Worm (Caenorhabditis elegans): Measurements from ENCODE around the gene ptp-1.
A peak's percentile ranks its signal among the peaks of the same experiment; 100 is the strongest.

The ptp-1 gene

DNA sequence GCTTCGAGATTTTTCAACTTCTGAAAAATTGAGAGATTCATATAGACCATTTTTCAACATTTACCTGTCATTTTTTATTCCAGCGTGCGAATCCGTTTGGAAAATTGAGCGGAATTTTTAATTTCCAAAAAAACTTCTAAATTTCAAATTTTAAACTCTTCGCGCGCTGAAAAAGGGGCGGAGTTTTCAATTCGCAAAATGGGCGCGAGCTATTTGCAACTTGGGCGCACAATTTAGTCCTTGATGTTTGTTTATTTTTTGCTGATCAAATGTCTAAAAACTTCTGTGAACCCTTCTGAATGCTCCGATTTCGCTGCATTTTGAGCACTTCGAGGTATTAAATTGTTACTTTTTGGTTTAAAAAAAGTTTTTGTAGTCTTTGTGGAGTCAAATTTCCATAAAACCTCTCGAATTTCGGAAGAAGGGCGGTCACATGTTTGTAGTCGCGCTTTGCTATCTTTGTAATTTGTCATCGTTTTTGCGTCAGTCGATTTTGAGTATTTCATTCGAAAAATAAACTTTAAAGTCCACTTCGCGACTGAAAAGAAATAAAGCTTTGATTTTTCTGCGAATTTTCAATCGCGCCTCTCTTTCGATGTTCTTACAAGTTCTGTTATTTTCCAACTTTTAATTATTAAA lies 60.3 kb downstream of the ptp-1 start, which contains the start of the genes madf-8 and gsr-1:
Gene madf-8, minus strand, starts transcription at position 156 of the 639 bp plus-strand sequence.
Gene gsr-1, plus strand, starts transcription at position 231 of the 639 bp plus-strand sequence.
- peak; percentile 67 to 77 for TF ChIP-seq lsy-2 (tag; optimal IDR thresholded peaks at IDR 0.05)
- no peak for TF ChIP-seq nhr-12 (tag; optimal IDR thresholded peaks at IDR 0.05)
- peak; percentile 60 for TF ChIP-seq swsn-7 (tag; optimal IDR thresholded peaks at IDR 0.05)
- no peak for TF ChIP-seq mep-1 (tag; optimal IDR thresholded peaks at IDR 0.05)
- no peak for TF ChIP-seq unc-62 (GFP tag; optimal IDR thresholded peaks at IDR 0.05)
- no peak for TF ChIP-seq lir-3 (tag; optimal IDR thresholded peaks at IDR 0.05; ENCODE audit: poor library complexity)
- TF ChIP-seq elt-3 (tag; optimal IDR thresholded peaks at IDR 0.05): no peak
- peak; percentile 56 for TF ChIP-seq lin-14 (GFP tag; optimal IDR thresholded peaks at IDR 0.05)
- peak; percentile 2 for TF ChIP-seq F16B12.6 (tag; optimal IDR thresholded peaks at IDR 0.05)
- TF ChIP-seq nhr-237 (tag; optimal IDR thresholded peaks at IDR 0.05): no peak
- no peak for TF ChIP-seq ama-1 (optimal IDR thresholded peaks at IDR 0.05)
- no peak for TF ChIP-seq pag-3 (tag; optimal IDR thresholded peaks at IDR 0.05; ENCODE audit: borderline replicate concordance, insufficient read depth)
- no peak for TF ChIP-seq ceh-90 (tag; optimal IDR thresholded peaks at IDR 0.05)
- no peak for TF ChIP-seq fkh-4 (tag; optimal IDR thresholded peaks at IDR 0.05; ENCODE audit: borderline replicate concordance)
- no peak for TF ChIP-seq lin-13 (GFP tag; optimal IDR thresholded peaks at IDR 0.05)
- TF ChIP-seq irx-1 (tag; optimal IDR thresholded peaks at IDR 0.05): peak; percentile 63
- peak; percentile 40 for TF ChIP-seq tbx-2 (tag; optimal IDR thresholded peaks at IDR 0.05)
- no peak for TF ChIP-seq mab-9 (GFP tag; IDR thresholded peaks at IDR 0.05)
- peak; percentile 53 for TF ChIP-seq skn-1 (tag; optimal IDR thresholded peaks at IDR 0.05)
- peak; percentile 75 for TF ChIP-seq nhr-71 (tag; optimal IDR thresholded peaks at IDR 0.05)
- TF ChIP-seq hpl-2 (GFP tag; optimal IDR thresholded peaks at IDR 0.05): no peak
- no peak for TF ChIP-seq alr-1 (tag; optimal IDR thresholded peaks at IDR 0.05; ENCODE audit: borderline replicate concordance)
- TF ChIP-seq C04F5.9 (tag; optimal IDR thresholded peaks at IDR 0.05): no peak
- TF ChIP-seq unc-98 (GFP tag; IDR thresholded peaks at IDR 0.05): no peak
- no peak for TF ChIP-seq ceh-63 (GFP tag; optimal IDR thresholded peaks at IDR 0.05)
- TF ChIP-seq lin-39 (tag; optimal IDR thresholded peaks at IDR 0.05): peak; percentile 54
- peak in 1 of 2 experiments; percentile 26 for TF ChIP-seq ztf-11 (tag; optimal IDR thresholded peaks at IDR 0.05)
- TF ChIP-seq C16A3.4 (tag; optimal IDR thresholded peaks at IDR 0.05): peak; percentile 48
- no peak for TF ChIP-seq C34B4.2 (tag; optimal IDR thresholded peaks at IDR 0.05)
- peak in 1 of 2 experiments; percentile 33 for TF ChIP-seq mdl-1 (tag; optimal IDR thresholded peaks at IDR 0.05)
- peak; percentile 83 to 90 (median 85) for TF ChIP-seq dpl-1 (GFP tag; optimal IDR thresholded peaks at IDR 0.05)
- TF ChIP-seq elt-2 (tag; optimal IDR thresholded peaks at IDR 0.05): no peak
- peak; percentile 59 for TF ChIP-seq snu-23 (GFP tag; optimal IDR thresholded peaks at IDR 0.05)
- no peak for TF ChIP-seq tlp-1 (tag; optimal IDR thresholded peaks at IDR 0.05)
- TF ChIP-seq grh-1 (GFP tag; IDR thresholded peaks at IDR 0.05): no peak
- no peak for TF ChIP-seq ets-5 (GFP tag; IDR thresholded peaks at IDR 0.05)
- no peak for TF ChIP-seq blmp-1 (tag; optimal IDR thresholded peaks at IDR 0.05)
- TF ChIP-seq ceh-82 (tag; optimal IDR thresholded peaks at IDR 0.05): peak; percentile 40 to 49 (median 43)
- TF ChIP-seq nhr-76 (tag; optimal IDR thresholded peaks at IDR 0.05): no peak
- TF ChIP-seq rnt-1 (tag; optimal IDR thresholded peaks at IDR 0.05): peak; percentile 78
- TF ChIP-seq zip-4 (GFP tag; optimal IDR thresholded peaks at IDR 0.05): no peak
- no peak for TF ChIP-seq nhr-77 (tag; optimal IDR thresholded peaks at IDR 0.05)
- peak; percentile 62 for TF ChIP-seq nhr-19 (GFP tag; conservative IDR thresholded peaks at IDR 0.05)
- TF ChIP-seq pax-3 (tag; optimal IDR thresholded peaks at IDR 0.05): peak; percentile 40
- TF ChIP-seq aly-2 (tag; optimal IDR thresholded peaks at IDR 0.05): no peak
- no peak for TF ChIP-seq fos-1 (tag; optimal IDR thresholded peaks at IDR 0.05)
- peak; percentile 17 for TF ChIP-seq unc-86 (tag; optimal IDR thresholded peaks at IDR 0.05)
- TF ChIP-seq hlh-17 (GFP tag; optimal IDR thresholded peaks at IDR 0.05; ENCODE audit: borderline replicate concordance): no peak
- peak; percentile 67 for TF ChIP-seq dsc-1 (tag; optimal IDR thresholded peaks at IDR 0.05)
- peak; percentile 68 for TF ChIP-seq nhr-47 (tag; optimal IDR thresholded peaks at IDR 0.05)
- peak; percentile 8 for TF ChIP-seq nhr-11 (tag; optimal IDR thresholded peaks at IDR 0.05)
- no peak for TF ChIP-seq sup-37 (GFP tag; optimal IDR thresholded peaks at IDR 0.05)

Measured in whole organism, L1 larva.